Worm (Caenorhabditis elegans): ENCODE results near the gene C18H9.1.

The C18H9.1 gene

ce11 chrII:6734674-6735073 is 35.8 kb downstream of the C18H9.1 start, which contains the start of gene T14B4.3 (continued):
- TF ChIP-seq nhr-71 (tag; optimal IDR thresholded peaks at IDR 0.05): peak; percentile 73
- TF ChIP-seq hpl-2 (GFP tag; optimal IDR thresholded peaks at IDR 0.05): no peak
- TF ChIP-seq dsc-1 (tag; optimal IDR thresholded peaks at IDR 0.05): peak; percentile 15

- TF ChIP-seq sptf-1 (tag; optimal IDR thresholded peaks at IDR 0.05) (no peak), fkh-8 (tag; optimal IDR thresholded peaks at IDR 0.05) (no peak), fkh-4 (tag; optimal IDR thresholded peaks at IDR 0.05; ENCODE audit: borderline replicate concordance) (no peak), hpl-2 (GFP tag; optimal IDR thresholded peaks at IDR 0.05) (no peak), ceh-63 (GFP tag; optimal IDR thresholded peaks at IDR 0.05) (no peak), zip-4 (GFP tag; optimal IDR thresholded peaks at IDR 0.05) (no peak), lin-39 (tag; optimal IDR thresholded peaks at IDR 0.05) (no peak), Y116A8C.19 (tag; optimal IDR thresholded peaks at IDR 0.05; ENCODE audit: borderline replicate concordance) (no peak), egl-13 (tag; optimal IDR thresholded peaks at IDR 0.05) (no peak), egl-27 (tag; optimal IDR thresholded peaks at IDR 0.05) (no peak), mef-2 (tag; optimal IDR thresholded peaks at IDR 0.05) (no peak), isw-1 (GFP tag; IDR thresholded peaks at IDR 0.05) (no peak), ceh-88 (GFP tag; IDR thresholded peaks at IDR 0.05) (no peak), skn-1 (tag; optimal IDR thresholded peaks at IDR 0.05) (no peak), lir-3 (tag; optimal IDR thresholded peaks at IDR 0.05; ENCODE audit: poor library complexity) (no peak), grh-1 (GFP tag; IDR thresholded peaks at IDR 0.05) (no peak)
Measured at ce11 chrII:6736066-6736465, 37.2 kb downstream of the C18H9.1 start, which contains the start of gene mrps-18.C. Gene mrps-18.C, plus strand, starts transcription at chrII:6736203.

- TF ChIP-seq unc-98 (GFP tag; IDR thresholded peaks at IDR 0.05): no peak
- no peak for TF ChIP-seq dpl-1 (GFP tag; optimal IDR thresholded peaks at IDR 0.05)
- no peak for TF ChIP-seq alr-1 (tag; optimal IDR thresholded peaks at IDR 0.05; ENCODE audit: borderline replicate concordance)
- TF ChIP-seq fkh-4 (tag; optimal IDR thresholded peaks at IDR 0.05; ENCODE audit: borderline replicate concordance): no peak
- no peak for TF ChIP-seq snu-23 (GFP tag; optimal IDR thresholded peaks at IDR 0.05)
- no peak for TF ChIP-seq fkh-10 (GFP tag; optimal IDR thresholded peaks at IDR 0.05)
- no peak for TF ChIP-seq irx-1 (tag; optimal IDR thresholded peaks at IDR 0.05)
- no peak for TF ChIP-seq ztf-4 (tag; optimal IDR thresholded peaks at IDR 0.05)
- no peak for TF ChIP-seq nhr-90 (tag; optimal IDR thresholded peaks at IDR 0.05; ENCODE audit: poor library complexity)
- TF ChIP-seq unc-30 (tag; optimal IDR thresholded peaks at IDR 0.05): no peak
- no peak for TF ChIP-seq aha-1 (tag; optimal IDR thresholded peaks at IDR 0.05)
- TF ChIP-seq tlp-1 (tag; optimal IDR thresholded peaks at IDR 0.05): no peak
Measured at ce11 chrII:6736604-6737003, 37.7 kb downstream of the C18H9.1 start, which contains the start of gene T14B4.1. Gene T14B4.1, plus strand, starts transcription at chrII:6736904.

ce11 chrII:6741428-6741827 is 42.5 kb downstream of the C18H9.1 start, which contains the start of gene exos-8:
Gene exos-8, plus strand, starts transcription at chrII:6741691.
- TF ChIP-seq dpl-1 (GFP tag; optimal IDR thresholded peaks at IDR 0.05): peak; percentile 46 to 71 (median 56)
- peak in 2 of 3 experiments; percentile 33 to 71 for TF ChIP-seq ceh-82 (tag; optimal IDR thresholded peaks at IDR 0.05)
- TF ChIP-seq F16B12.6 (tag; optimal IDR thresholded peaks at IDR 0.05): peak; percentile 24
- peak; percentile 13 for TF ChIP-seq jun-1 (tag; optimal IDR thresholded peaks at IDR 0.05)
- no peak for TF ChIP-seq ets-5 (GFP tag; IDR thresholded peaks at IDR 0.05)
- TF ChIP-seq unc-86 (tag; optimal IDR thresholded peaks at IDR 0.05): no peak
- TF ChIP-seq nhr-47 (tag; optimal IDR thresholded peaks at IDR 0.05): peak; percentile 60
- TF ChIP-seq fkh-8 (tag; optimal IDR thresholded peaks at IDR 0.05): peak; percentile 58
- no peak for TF ChIP-seq tlp-1 (tag; optimal IDR thresholded peaks at IDR 0.05)
- no peak for TF ChIP-seq ztf-4 (tag; optimal IDR thresholded peaks at IDR 0.05)
- TF ChIP-seq pax-3 (tag; optimal IDR thresholded peaks at IDR 0.05): peak; percentile 35
- peak; percentile 59 for TF ChIP-seq nhr-85 (tag)
- peak; percentile 63 for TF ChIP-seq nhr-77 (tag; optimal IDR thresholded peaks at IDR 0.05)
- TF ChIP-seq nhr-19 (GFP tag; conservative IDR thresholded peaks at IDR 0.05): peak; percentile 45
- no peak for TF ChIP-seq nhr-12 (tag; optimal IDR thresholded peaks at IDR 0.05)
- no peak for TF ChIP-seq irx-1 (tag; optimal IDR thresholded peaks at IDR 0.05)
- no peak for TF ChIP-seq C34B4.2 (tag; optimal IDR thresholded peaks at IDR 0.05)
- TF ChIP-seq efl-1 (optimal IDR thresholded peaks at IDR 0.05): peak; percentile 68 to 76
- TF ChIP-seq efl-1 (GFP tag; optimal IDR thresholded peaks at IDR 0.05 in 1 of 2): peak; percentile 60 to 95
- peak; percentile 56 for TF ChIP-seq tbx-2 (tag; optimal IDR thresholded peaks at IDR 0.05)
- peak; percentile 65 for TF ChIP-seq C16A3.4 (tag; optimal IDR thresholded peaks at IDR 0.05)
- peak; percentile 9 for TF ChIP-seq dsc-1 (tag; optimal IDR thresholded peaks at IDR 0.05)
- no peak for TF ChIP-seq mef-2 (tag; optimal IDR thresholded peaks at IDR 0.05)
- TF ChIP-seq fos-1 (tag; optimal IDR thresholded peaks at IDR 0.05): peak; percentile 22
- peak; percentile 89 for TF ChIP-seq rnt-1 (tag; optimal IDR thresholded peaks at IDR 0.05)
- TF ChIP-seq lsy-2 (tag; optimal IDR thresholded peaks at IDR 0.05): peak; percentile 28 to 80
- TF ChIP-seq fkh-4 (tag; optimal IDR thresholded peaks at IDR 0.05; ENCODE audit: borderline replicate concordance): no peak
